Worm (Caenorhabditis elegans) whole organism, late embryonic: ENCODE measurements around the gene Y38E10A.28.
A peak's percentile ranks its signal among the peaks of the same experiment; 100 is the strongest.

Experiments
- K02D7.2 ChIP-seq: sonication (generic microtip); optimal IDR thresholded peaks from 2 replicates; lab custom pipeline; 2017; ENCODE audit warnings: mild to moderate bottlenecking, missing genetic modification characterization, missing compliant biosample characterization
- K09A11.1 ChIP-seq: sonication (generic microtip); optimal IDR thresholded peaks from 2 replicates; lab custom pipeline; 2017; ENCODE audit warnings: antibody characterized with exemption, mild to moderate bottlenecking, missing genetic modification characterization, missing compliant biosample characterization; ENCODE audit not compliant: insufficient read depth
- T23F11.4 ChIP-seq: fragments of 200-800 bp; sonication (Bioruptor generic); optimal IDR thresholded peaks from 2 replicates; lab custom pipeline; 2018; ENCODE audit warnings: mild to moderate bottlenecking, missing genetic modification characterization, missing compliant biosample characterization
- Y22D7AL.16 ChIP-seq: sonication (generic microtip); optimal IDR thresholded peaks from 2 replicates; lab custom pipeline; 2016; ENCODE audit warnings: missing genetic modification characterization, missing compliant biosample characterization
- ceh-14 ChIP-seq: sonication (generic microtip); optimal IDR thresholded peaks from 2 replicates; lab custom pipeline; 2016; ENCODE audit warnings: missing genotype, missing genetic modification characterization, missing compliant biosample characterization
- ceh-18 ChIP-seq: sonication (generic microtip); optimal IDR thresholded peaks from 2 replicates; lab custom pipeline; 2016; ENCODE audit warnings: missing genetic modification characterization, missing compliant biosample characterization
- ceh-22 ChIP-seq: sonication (generic microtip); optimal IDR thresholded peaks from 2 replicates; lab custom pipeline; 2017; ENCODE audit warnings: missing biosample characterization, missing genetic modification characterization
- ceh-24 ChIP-seq: sonication (generic microtip); optimal IDR thresholded peaks from 2 replicates; lab custom pipeline; 2016; ENCODE audit warnings: mild to moderate bottlenecking, missing genetic modification characterization, missing compliant biosample characterization
- ceh-31 ChIP-seq: sonication (generic microtip); optimal IDR thresholded peaks from 2 replicates; lab custom pipeline; 2016; ENCODE audit warnings: missing genetic modification characterization, missing compliant biosample characterization
- ceh-34 ChIP-seq: sonication (generic microtip); optimal IDR thresholded peaks from 2 replicates; lab custom pipeline; 2016; ENCODE audit warnings: mild to moderate bottlenecking, missing genetic modification characterization, missing compliant biosample characterization
- ceh-9 ChIP-seq: sonication (generic microtip); optimal IDR thresholded peaks from 2 replicates; lab custom pipeline; 2016; ENCODE audit warnings: mild to moderate bottlenecking, missing genetic modification characterization, inconsistent platforms, missing compliant biosample characterization
- che-1 ChIP-seq: sonication (generic microtip); optimal IDR thresholded peaks from 2 replicates; lab custom pipeline; 2016; ENCODE audit warnings: mild to moderate bottlenecking, missing genetic modification characterization, missing compliant biosample characterization
- dmd-4 ChIP-seq: sonication (generic microtip); optimal IDR thresholded peaks from 2 replicates; lab custom pipeline; 2016; ENCODE audit warnings: borderline replicate concordance, missing genetic modification characterization, missing compliant biosample characterization
- dve-1 ChIP-seq: sonication (generic microtip); optimal IDR thresholded peaks from 2 replicates; lab custom pipeline; 2017; ENCODE audit warnings: antibody characterized with exemption, mild to moderate bottlenecking, missing genetic modification characterization, missing compliant biosample characterization
- ets-4 ChIP-seq: sonication (generic microtip); optimal IDR thresholded peaks from 2 replicates; lab custom pipeline; 2016; ENCODE audit warnings: missing genetic modification characterization, missing compliant biosample characterization
- fax-1 ChIP-seq: sonication (generic microtip); optimal IDR thresholded peaks from 2 replicates; lab custom pipeline; 2016; ENCODE audit warnings: missing genotype, missing genetic modification characterization, missing compliant biosample characterization
- fkh-10 ChIP-seq: fragments of 150-350 bp; optimal IDR thresholded peaks from 2 replicates; lab custom pipeline; 2014; ENCODE audit warnings: missing biosample characterization, missing genetic modification reagents, missing genetic modification characterization
- gmeb-2 ChIP-seq: sonication (generic microtip); optimal IDR thresholded peaks from 2 replicates; lab custom pipeline; 2016; ENCODE audit warnings: missing genetic modification characterization, inconsistent platforms, missing compliant biosample characterization
- hlh-13 ChIP-seq: fragments of 200-800 bp; sonication (Bioruptor generic); optimal IDR thresholded peaks from 2 replicates; lab custom pipeline; 2018; ENCODE audit warnings: mild to moderate bottlenecking, missing genetic modification characterization, missing compliant biosample characterization
- hlh-15 ChIP-seq: sonication (generic microtip); optimal IDR thresholded peaks from 2 replicates; lab custom pipeline; 2016; ENCODE audit warnings: missing genetic modification characterization, missing compliant biosample characterization
- hlh-8 ChIP-seq: sonication (generic microtip); optimal IDR thresholded peaks from 2 replicates; lab custom pipeline; 2016; ENCODE audit warnings: missing genotype, missing genetic modification characterization, missing compliant biosample characterization
- lim-6 ChIP-seq: sonication (generic microtip); optimal IDR thresholded peaks from 2 replicates; lab custom pipeline; 2016; ENCODE audit warnings: missing genetic modification characterization, missing compliant biosample characterization
- madf-2 ChIP-seq: sonication (generic microtip); optimal IDR thresholded peaks from 2 replicates; lab custom pipeline; 2017; ENCODE audit warnings: missing genetic modification characterization, missing compliant biosample characterization
- mec-3 ChIP-seq: sonication (generic microtip); optimal IDR thresholded peaks from 2 replicates; lab custom pipeline; 2016; ENCODE audit warnings: borderline replicate concordance, missing genetic modification characterization, missing compliant biosample characterization
- npax-4 ChIP-seq: sonication (generic microtip); optimal IDR thresholded peaks from 2 replicates; lab custom pipeline; 2016; ENCODE audit warnings: missing genetic modification characterization, missing compliant biosample characterization
- pag-3 ChIP-seq: sonication (generic microtip); optimal IDR thresholded peaks from 2 replicates; lab custom pipeline; 2016; ENCODE audit warnings: missing compliant biosample characterization, missing genetic modification characterization, borderline replicate concordance
- pax-1 ChIP-seq: fragments of 150-350 bp; optimal IDR thresholded peaks from 2 replicates; lab custom pipeline; 2014; ENCODE audit warnings: missing biosample characterization, missing genetic modification characterization
- pros-1 ChIP-seq: fragments of 150-350 bp; optimal IDR thresholded peaks from 2 replicates; lab custom pipeline; 2014; ENCODE audit warnings: missing biosample characterization, missing genetic modification reagents, missing genetic modification characterization
- sox-4 ChIP-seq: sonication (generic microtip); optimal IDR thresholded peaks from 2 replicates; lab custom pipeline; 2017; ENCODE audit warnings: mild to moderate bottlenecking, missing genetic modification characterization, inconsistent platforms, missing compliant biosample characterization
- syd-9 ChIP-seq: sonication (generic microtip); optimal IDR thresholded peaks from 2 replicates; lab custom pipeline; 2016; ENCODE audit warnings: mild to moderate bottlenecking, missing genetic modification characterization, moderate library complexity, missing compliant biosample characterization
- tbx-2 ChIP-seq: sonication (generic microtip); optimal IDR thresholded peaks from 2 replicates; lab custom pipeline; 2016; ENCODE audit warnings: missing genetic modification characterization, missing compliant biosample characterization
- tbx-7 ChIP-seq: sonication (generic microtip); optimal IDR thresholded peaks from 2 replicates; lab custom pipeline; 2016; ENCODE audit warnings: missing genotype, missing genetic modification characterization, missing compliant biosample characterization
- unc-3 ChIP-seq, 2 experiments: fragments of 200-800 bp in 1 of 2; sonication (Bioruptor generic) in 1 of 2; sonication (generic microtip) in 1 of 2; conservative IDR thresholded peaks in 1 of 2; optimal IDR thresholded peaks in 1 of 2; 2 replicates each; pipeline versions ENCODE4 v1.3.6 to Lab custom; 2016 to 2022; ENCODE audit warnings: missing compliant biosample characterization in 2 of 2, missing genetic modification characterization in 2 of 2, missing genetic modification reagents in 1 of 2
- unc-42 ChIP-seq: sonication (generic microtip); optimal IDR thresholded peaks from 2 replicates; lab custom pipeline; 2016; ENCODE audit warnings: missing genotype, missing genetic modification characterization, missing compliant biosample characterization
- unc-86 ChIP-seq: sonication (generic microtip); optimal IDR thresholded peaks from 2 replicates; lab custom pipeline; 2016; ENCODE audit warnings: missing genetic modification characterization, missing compliant biosample characterization
- ztf-16 ChIP-seq: sonication (generic microtip); optimal IDR thresholded peaks from 2 replicates; lab custom pipeline; 2017; ENCODE audit warnings: missing genetic modification characterization, missing compliant biosample characterization

The Y38E10A.28 gene

ce11 chrII:12677975-12678866, 48.7 kb downstream of the Y38E10A.28 start (continued):
- TF ChIP-seq ztf-16 (tag; lab: Kevin White, UChicago) (no peak), pax-1 (peak; percentile 9), unc-86 (tag; lab: Kevin White, UChicago) (no peak), K09A11.1 (tag; lab: Kevin White, UChicago) (no peak), pros-1 (no peak), che-1 (tag; lab: Kevin White, UChicago) (peak; percentile 26), madf-2 (tag; lab: Kevin White, UChicago) (no peak), unc-3 (GFP tag; conservative IDR thresholded peaks at IDR 0.05; lab: Robert Waterston, UW) (no peak), unc-3 (tag; optimal IDR thresholded peaks at IDR 0.05; lab: Kevin White, UChicago) (peak; percentile 18), Y22D7AL.16 (tag; lab: Kevin White, UChicago) (no peak), ceh-31 (peak; percentile 91), ets-4 (peak; percentile 82), ceh-22 (tag; lab: Kevin White, UChicago) (no peak), K02D7.2 (tag; lab: Kevin White, UChicago) (no peak), hlh-13 (peak; percentile 20), gmeb-2 (tag; lab: Kevin White, UChicago) (no peak), tbx-7 (tag; lab: Kevin White, UChicago) (peak; percentile 74), lim-6 (tag; lab: Kevin White, UChicago) (no peak), ceh-18 (tag; lab: Kevin White, UChicago) (no peak), ceh-24 (tag; lab: Kevin White, UChicago) (no peak), hlh-15 (tag; lab: Kevin White, UChicago) (peak; percentile 28), ceh-14 (no peak), mec-3 (no peak), pag-3 (no peak), ceh-34 (tag; lab: Kevin White, UChicago) (no peak), dve-1 (tag; lab: Kevin White, UChicago) (no peak), fkh-10 (GFP tag; lab: Kevin White, UChicago) (no peak), dmd-4 (tag; lab: Kevin White, UChicago) (no peak), T23F11.4 (GFP tag; lab: Kevin White, UChicago) (peak; percentile 16), ceh-9 (tag; lab: Kevin White, UChicago) (no peak), npax-4 (tag; lab: Kevin White, UChicago) (no peak), tbx-2 (peak; percentile 81), sox-4 (no peak), syd-9 (peak; percentile 25), hlh-8 (peak; percentile 39), fax-1 (tag; lab: Kevin White, UChicago) (peak; percentile 33)

ce11 chrII:12678867-12679134, 49.3 kb downstream of the Y38E10A.28 start, which contains the start of gene Y38E10A.24:
Gene Y38E10A.24, plus strand, starts transcription at chrII:12679035.
- TF ChIP-seq syd-9, result no peak

ce11 chrII:12679635-12680034, 50.1 kb downstream of the Y38E10A.28 start, which contains the start of the genes Y38E10A.33 and cox-10:
Gene Y38E10A.33, minus strand, starts transcription at chrII:12679646.
Gene cox-10, plus strand, starts transcription at chrII:12679954.
- TF ChIP-seq pax-1, result peak; percentile 7
- peak; percentile 26 for TF ChIP-seq unc-42 (tag; lab: Kevin White, UChicago)
- TF ChIP-seq pag-3, result no peak
